Worm (Caenorhabditis elegans) whole organism, L4 larva: ENCODE results near the gene irld-49.
A peak's percentile ranks its signal among the peaks of the same experiment; 100 is the strongest.

Source experiments
- T20F7.1 ChIP-seq: fragments of 200-800 bp; sonication (Bioruptor generic); optimal IDR thresholded peaks from 2 replicates; lab custom pipeline; 2018; ENCODE audit warnings: mild to moderate bottlenecking, missing genetic modification characterization, missing compliant biosample characterization
- Y105C5A.15 ChIP-seq: fragments of 200-800 bp; sonication (Bioruptor generic); IDR thresholded peaks from 2 replicates; pipeline ENCODE4 v1.3.6; 2022; ENCODE audit warnings: missing genetic modification characterization, missing compliant biosample characterization
- Y48G9A.11 ChIP-seq: fragments of 200-800 bp; sonication (Bioruptor generic); IDR thresholded peaks from 2 replicates; pipeline ENCODE4 v1.3.6; 2022; ENCODE audit warnings: missing genetic modification reagents, missing genetic modification characterization, missing compliant biosample characterization
- ZK337.2 ChIP-seq: fragments of 200-800 bp; sonication (Bioruptor generic); IDR thresholded peaks from 2 replicates; pipeline ENCODE4 v1.3.6; 2022; ENCODE audit warnings: missing genetic modification reagents, missing genetic modification characterization, missing compliant biosample characterization
- aha-1 ChIP-seq: fragments of 150-350 bp; peaks from one replicate; lab custom pipeline; 2014; ENCODE audit warnings: missing biosample characterization, missing genetic modification characterization
- ceh-20 ChIP-seq: fragments of 200-800 bp; sonication (Bioruptor generic); IDR thresholded peaks from 2 replicates; pipeline ENCODE4 v1.3.6; 2022; ENCODE audit warnings: missing genetic modification reagents, missing genetic modification characterization, missing compliant biosample characterization
- ceh-44 ChIP-seq: fragments of 200-800 bp; sonication (Bioruptor generic); IDR thresholded peaks from 2 replicates; pipeline ENCODE4 v1.3.6; 2022; ENCODE audit warnings: missing genetic modification reagents, missing genetic modification characterization, missing compliant biosample characterization
- ceh-62 ChIP-seq: sonication (generic microtip); optimal IDR thresholded peaks from 2 replicates; lab custom pipeline; 2017; ENCODE audit warnings: missing biosample characterization, missing genetic modification characterization
- daf-12 ChIP-seq: fragments of 150-350 bp; optimal IDR thresholded peaks from 2 replicates; lab custom pipeline; 2014; ENCODE audit warnings: missing biosample characterization, missing genetic modification reagents, missing genetic modification characterization
- daf-8 ChIP-seq: fragments of 200-800 bp; sonication (Bioruptor generic); IDR thresholded peaks from 2 replicates; pipeline ENCODE4 v1.3.6; 2022; ENCODE audit warnings: missing genetic modification characterization, missing compliant biosample characterization
- dmd-9 ChIP-seq: fragments of 200-800 bp; sonication (Bioruptor generic); IDR thresholded peaks from 2 replicates; pipeline ENCODE4 v1.3.6; 2022; ENCODE audit warnings: missing genetic modification reagents, missing genetic modification characterization, missing compliant biosample characterization
- dpl-1 ChIP-seq: fragments of 150-350 bp; optimal IDR thresholded peaks from 2 replicates; lab custom pipeline; 2014; ENCODE audit warnings: missing biosample characterization, missing genetic modification reagents, missing genetic modification characterization
- duxl-1 ChIP-seq: sonication (generic microtip); optimal IDR thresholded peaks from 2 replicates; lab custom pipeline; 2016; ENCODE audit warnings: mild to moderate bottlenecking, missing genetic modification characterization, moderate library complexity, missing compliant biosample characterization; ENCODE audit not compliant: poor library complexity
- dve-1 ChIP-seq: sonication (generic microtip); optimal IDR thresholded peaks from 2 replicates; lab custom pipeline; 2017; ENCODE audit warnings: antibody characterized with exemption, mild to moderate bottlenecking, missing genetic modification characterization, missing compliant biosample characterization; ENCODE audit not compliant: insufficient read depth
- egl-27 ChIP-seq: sonication (generic microtip); optimal IDR thresholded peaks from 3 replicates; lab custom pipeline; 2017; ENCODE audit warnings: missing biosample characterization, missing genetic modification reagents, missing genetic modification characterization
- fos-1 ChIP-seq: fragments of 150-350 bp; optimal IDR thresholded peaks from 2 replicates; lab custom pipeline; 2014; ENCODE audit warnings: missing biosample characterization, missing genetic modification characterization
- hif-1 ChIP-seq, 2 experiments: sonication (generic microtip); optimal IDR thresholded peaks; 2 replicates each; lab custom pipeline; 2016 to 2017; ENCODE audit warnings: missing compliant biosample characterization in 2 of 2, missing genetic modification characterization in 2 of 2, missing genetic modification reagents in 2 of 2, missing genotype in 2 of 2, mild to moderate bottlenecking in 1 of 2
- hlh-11 ChIP-seq: fragments of 200-800 bp; sonication (Bioruptor generic); optimal IDR thresholded peaks from 2 replicates; lab custom pipeline; 2018; ENCODE audit warnings: mild to moderate bottlenecking, missing genetic modification characterization, missing compliant biosample characterization
- lin-15B ChIP-seq: fragments of 150-350 bp; sonication (generic microtip); optimal IDR thresholded peaks from 3 replicates; lab custom pipeline; 2014; ENCODE audit warnings: missing biosample characterization, missing genetic modification characterization
- lin-29 ChIP-seq: fragments of 200-800 bp; sonication (Bioruptor generic); IDR thresholded peaks from 2 replicates; pipeline ENCODE4 v1.3.6; 2022; ENCODE audit warnings: missing genetic modification reagents, missing genetic modification characterization, missing compliant biosample characterization
- lir-3 ChIP-seq: sonication (generic microtip); optimal IDR thresholded peaks from 2 replicates; lab custom pipeline; 2016; ENCODE audit warnings: mild to moderate bottlenecking, missing genetic modification characterization, missing compliant biosample characterization
- madf-5 ChIP-seq, 2 experiments: fragments of 200-800 bp; sonication (Bioruptor generic); IDR thresholded peaks; 2 replicates each; pipeline ENCODE4 v1.3.6; 2022; ENCODE audit warnings: missing compliant biosample characterization in 2 of 2, missing genetic modification characterization in 2 of 2
- mdt-29 ChIP-seq: fragments of 200-800 bp; sonication (Bioruptor generic); IDR thresholded peaks from 2 replicates; pipeline ENCODE4 v1.3.6; 2022; ENCODE audit warnings: missing genetic modification reagents, missing genetic modification characterization, missing compliant biosample characterization
- mes-2 ChIP-seq: sonication (generic microtip); optimal IDR thresholded peaks from 2 replicates; lab custom pipeline; 2016; ENCODE audit warnings: missing genotype, mild to moderate bottlenecking, missing genetic modification characterization, missing compliant biosample characterization; ENCODE audit not compliant: poor library complexity, severe bottlenecking
- mxl-2 ChIP-seq: fragments of 200-800 bp; sonication (Bioruptor generic); conservative IDR thresholded peaks from 2 replicates; pipeline ENCODE4 v1.3.6; 2022; ENCODE audit warnings: missing genetic modification reagents, missing genetic modification characterization, missing compliant biosample characterization
- nhr-102 ChIP-seq: sonication (generic microtip); optimal IDR thresholded peaks from 2 replicates; lab custom pipeline; 2016; ENCODE audit warnings: mild to moderate bottlenecking, missing genetic modification characterization, moderate library complexity, missing compliant biosample characterization
- nhr-11 ChIP-seq: fragments of 150-350 bp; optimal IDR thresholded peaks from 2 replicates; lab custom pipeline; 2014; ENCODE audit warnings: missing biosample characterization, missing genetic modification characterization
- nhr-41 ChIP-seq: fragments of 200-800 bp; sonication (Bioruptor generic); IDR thresholded peaks from 2 replicates; pipeline ENCODE4 v1.3.6; 2022; ENCODE audit warnings: missing genetic modification reagents, missing genetic modification characterization, missing compliant biosample characterization
- nhr-42 ChIP-seq: fragments of 200-800 bp; sonication (Bioruptor generic); IDR thresholded peaks from 2 replicates; pipeline ENCODE4 v1.3.6; 2022; ENCODE audit warnings: missing genetic modification characterization, missing compliant biosample characterization
- pha-4 ChIP-seq, 2 experiments: fragments of 150-350 bp in 1 of 2; fragments of 200-800 bp in 1 of 2; sonication (Bioruptor generic) in 1 of 2; IDR thresholded peaks in 1 of 2; optimal IDR thresholded peaks in 1 of 2; 2 replicates each; pipeline versions ENCODE4 v1.3.6 to Lab custom; 2014 to 2022; ENCODE audit warnings: missing genetic modification characterization in 2 of 2, missing genetic modification reagents in 2 of 2, missing biosample characterization in 1 of 2, missing compliant biosample characterization in 1 of 2
- sdz-12 ChIP-seq: fragments of 200-800 bp; sonication (Bioruptor generic); optimal IDR thresholded peaks from 2 replicates; lab custom pipeline; 2018; ENCODE audit warnings: mild to moderate bottlenecking, missing genetic modification characterization, missing compliant biosample characterization
- unc-39 ChIP-seq: sonication (generic microtip); optimal IDR thresholded peaks from 2 replicates; lab custom pipeline; 2017; ENCODE audit warnings: missing biosample characterization, missing genetic modification characterization
- zfp-3 ChIP-seq: fragments of 200-800 bp; sonication (Bioruptor generic); conservative IDR thresholded peaks from 2 replicates; pipeline ENCODE4 v1.3.6; 2022; ENCODE audit warnings: missing genetic modification reagents, missing genetic modification characterization, missing compliant biosample characterization
- zip-2 ChIP-seq: fragments of 150-350 bp; optimal IDR thresholded peaks from 2 replicates; lab custom pipeline; 2014; ENCODE audit warnings: missing biosample characterization, missing genetic modification characterization
- ztf-7 ChIP-seq: fragments of 150-350 bp; optimal IDR thresholded peaks from 2 replicates; lab custom pipeline; 2014; ENCODE audit warnings: missing biosample characterization, missing genetic modification characterization

The irld-49 gene

DNA sequence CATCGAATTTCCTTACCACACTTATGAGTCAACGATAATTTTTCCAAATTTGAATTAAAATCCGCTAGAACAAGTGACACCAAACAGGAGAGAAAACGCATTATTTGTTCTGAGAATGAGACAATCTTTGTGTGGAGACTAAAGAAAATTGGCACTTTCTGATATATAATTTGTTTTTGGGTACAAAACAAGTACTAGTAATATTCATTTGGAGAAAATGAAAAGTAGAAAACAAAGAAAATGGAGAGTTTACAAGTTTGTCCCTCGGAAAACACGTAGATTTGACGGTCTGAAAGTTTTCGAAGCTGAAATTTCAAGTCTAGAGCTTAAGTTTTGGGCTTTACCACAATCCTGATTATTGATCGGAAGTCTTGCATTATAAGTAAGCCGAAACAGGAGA, 3.2 kb upstream of the irld-49 start, which contains the start of gene irld-66:
Gene irld-66, minus strand, starts transcription at position 101 of the 400 bp plus-strand sequence.
- TF ChIP-seq lin-29, result no peak
- TF ChIP-seq nhr-42 (GFP tag; lab: Robert Waterston, UW), result no peak
- TF ChIP-seq fos-1, result no peak
- no peak for TF ChIP-seq duxl-1 (tag; lab: Kevin White, UChicago)
- TF ChIP-seq dmd-9 (GFP tag; lab: Robert Waterston, UW), result no peak
- no peak for TF ChIP-seq daf-12 (tag; lab: Kevin White, UChicago)
- TF ChIP-seq pha-4 (GFP tag; IDR thresholded peaks at IDR 0.05; lab: Robert Waterston, UW), result no peak
- TF ChIP-seq pha-4 (tag; optimal IDR thresholded peaks at IDR 0.05; lab: Kevin White, UChicago), result no peak
- TF ChIP-seq ztf-7 (tag; lab: Kevin White, UChicago), result no peak
- no peak for TF ChIP-seq madf-5 (GFP tag; IDR thresholded peaks at IDR 0.05; lab: Robert Waterston, UW)
- TF ChIP-seq dpl-1, result no peak
- TF ChIP-seq mes-2 (tag; lab: Kevin White, UChicago), result no peak
- TF ChIP-seq lin-15B (tag; lab: Kevin White, UChicago), result no peak
- TF ChIP-seq egl-27 (tag; lab: Kevin White, UChicago), result no peak
- TF ChIP-seq unc-39 (tag; lab: Kevin White, UChicago), result no peak
- TF ChIP-seq nhr-102 (tag; lab: Kevin White, UChicago), result no peak
- no peak for TF ChIP-seq ceh-44
- TF ChIP-seq ceh-62 (tag; lab: Kevin White, UChicago), result no peak

DNA sequence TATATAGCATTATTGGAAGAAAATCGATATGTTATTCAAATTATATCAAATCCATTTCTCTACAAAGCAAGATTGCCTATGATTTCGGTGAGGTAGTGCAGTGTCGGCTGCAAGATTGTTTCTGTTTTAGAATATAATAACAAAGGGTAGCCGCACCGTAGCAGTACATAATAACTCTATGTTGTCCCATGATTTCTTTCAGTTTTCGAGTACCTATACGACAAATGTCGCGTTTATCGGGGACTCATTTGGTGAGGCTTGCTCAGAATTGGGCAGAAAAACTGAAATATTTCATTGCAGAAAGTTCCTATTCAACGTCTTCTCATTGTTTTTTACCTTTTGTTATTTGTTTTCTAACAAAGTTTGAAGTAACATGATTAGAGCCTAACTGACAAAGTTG, 2.5 kb downstream of the irld-49 start, which contains the start of gene srw-79:
Gene srw-79, plus strand, starts transcription at position 301 of the 400 bp plus-strand sequence.
- TF ChIP-seq daf-8 (GFP tag; lab: Robert Waterston, UW) (no peak), mdt-29 (no peak), zfp-3 (GFP tag; lab: Robert Waterston, UW) (no peak), pha-4 (GFP tag; IDR thresholded peaks at IDR 0.05; lab: Robert Waterston, UW) (no peak), pha-4 (tag; optimal IDR thresholded peaks at IDR 0.05; lab: Kevin White, UChicago) (no peak), ZK337.2 (GFP tag; lab: Robert Waterston, UW) (no peak), lin-15B (tag; lab: Kevin White, UChicago) (no peak), Y105C5A.15 (no peak), nhr-41 (GFP tag; lab: Robert Waterston, UW) (no peak), lir-3 (tag; lab: Kevin White, UChicago) (no peak)

DNA sequence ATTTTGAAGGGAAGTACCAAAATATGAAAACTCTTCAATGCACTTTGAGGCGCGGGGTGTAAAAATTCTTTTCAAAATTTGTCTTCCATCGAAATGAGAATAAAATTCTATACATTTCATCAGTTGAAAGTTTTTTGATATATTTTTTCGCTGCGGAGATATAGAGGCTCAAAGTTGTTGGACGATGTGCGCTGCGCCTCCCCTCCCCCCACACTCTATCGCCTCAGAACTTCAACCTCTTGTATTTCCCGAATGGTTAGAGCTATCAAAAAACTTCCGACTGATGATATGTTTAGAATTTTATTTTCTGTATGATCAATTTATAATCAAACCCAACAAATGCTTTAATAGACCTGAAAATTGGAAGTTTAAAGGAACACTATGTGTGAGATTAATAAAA, 4.6 kb downstream of the irld-49 start:
- TF ChIP-seq aha-1 (tag; lab: Kevin White, UChicago), result peak; percentile 98
- TF ChIP-seq dpl-1, result no peak
- TF ChIP-seq mxl-2 (GFP tag; lab: Robert Waterston, UW), result no peak
- no peak for TF ChIP-seq T20F7.1
- TF ChIP-seq Y48G9A.11 (GFP tag; lab: Robert Waterston, UW), result no peak
- TF ChIP-seq sdz-12, result no peak

DNA sequence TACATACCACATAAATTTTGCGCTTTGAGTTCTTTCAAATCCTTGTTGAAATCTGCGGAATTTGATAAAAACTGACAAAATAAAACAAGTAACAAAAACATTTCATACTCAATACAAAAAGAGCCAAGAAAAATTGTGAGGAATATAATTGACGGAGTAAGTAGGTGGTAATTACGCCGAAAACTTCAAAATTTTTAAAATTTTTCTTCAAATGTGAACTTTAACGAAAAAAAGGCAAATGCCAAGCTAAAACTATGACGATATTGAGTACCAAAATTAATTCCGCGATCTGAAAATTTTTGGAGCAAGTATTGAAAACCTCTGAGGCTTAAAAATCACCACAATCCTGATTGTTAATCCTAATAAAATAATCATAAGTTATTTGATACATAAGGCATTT, 8.7 kb downstream of the irld-49 start, which contains the start of gene irld-51:
Gene irld-51, minus strand, starts transcription at position 101 of the 400 bp plus-strand sequence.
- TF ChIP-seq unc-39 (tag; lab: Kevin White, UChicago) (no peak), ceh-20 (GFP tag; lab: Robert Waterston, UW) (no peak), hlh-11 (tag; lab: Kevin White, UChicago) (no peak), zip-2 (tag; lab: Kevin White, UChicago) (no peak), dve-1 (no peak), nhr-11 (tag; lab: Kevin White, UChicago) (no peak), hif-1 (tag; optimal IDR thresholded peaks at IDR 0.05; lab: Kevin White, UChicago) (no peak)
